Fruit fly (Drosophila melanogaster): ENCODE results near the gene Adhr.

Gene Adhr

dm6 chr2L:14588615-14589247, 26.6 kb upstream of the Adhr start:
- TF ChIP-seq CTCF (optimal IDR thresholded peaks at IDR 0.05) (peak; percentile 94 to 96), CG8478 (optimal IDR thresholded peaks at IDR 0.05) (no peak)

dm6 chr2L:14598357-14599057, 16.8 kb upstream of the Adhr start:
- no peak for TF ChIP-seq CG8478 (optimal IDR thresholded peaks at IDR 0.05)
- no peak for TF ChIP-seq CTCF (optimal IDR thresholded peaks at IDR 0.05)

- TF ChIP-seq CG8478 (optimal IDR thresholded peaks at IDR 0.05): no peak
- no peak for TF ChIP-seq CTCF (optimal IDR thresholded peaks at IDR 0.05)
Observed at dm6 chr2L:14599058-14599789, 16.1 kb upstream of the Adhr start.

- TF ChIP-seq CTCF (optimal IDR thresholded peaks at IDR 0.05): no peak
- no peak for TF ChIP-seq CG8478 (optimal IDR thresholded peaks at IDR 0.05)
Observed at dm6 chr2L:14606112-14606511, 9.2 kb upstream of the Adhr start.

dm6 chr2L:14611358-14612037, 3.9 kb upstream of the Adhr start:
- TF ChIP-seq CTCF (optimal IDR thresholded peaks at IDR 0.05) (no peak), CG8478 (optimal IDR thresholded peaks at IDR 0.05) (no peak)

dm6 chr2L:14612998-14613955, 2.1 kb upstream of the Adhr start:
- TF ChIP-seq CG8478 (optimal IDR thresholded peaks at IDR 0.05) (no peak), CTCF (optimal IDR thresholded peaks at IDR 0.05) (no peak)

- TF ChIP-seq CTCF (optimal IDR thresholded peaks at IDR 0.05): no peak
- no peak for TF ChIP-seq CG8478 (optimal IDR thresholded peaks at IDR 0.05)
Observed at dm6 chr2L:14614444-14614843, 908 bp upstream of the Adhr start.

- TF ChIP-seq CG8478 (optimal IDR thresholded peaks at IDR 0.05) (no peak), CTCF (optimal IDR thresholded peaks at IDR 0.05) (no peak)
Observed at dm6 chr2L:14615749-14616348, 497 bp downstream of the Adhr start.

- TF ChIP-seq CG8478 (optimal IDR thresholded peaks at IDR 0.05): no peak
- TF ChIP-seq CTCF (optimal IDR thresholded peaks at IDR 0.05): no peak
Observed at dm6 chr2L:14619602-14620001, 4.2 kb downstream of the Adhr start.

dm6 chr2L:14622182-14622581, 6.8 kb downstream of the Adhr start:
- TF ChIP-seq CG8478 (optimal IDR thresholded peaks at IDR 0.05): no peak
- TF ChIP-seq CTCF (optimal IDR thresholded peaks at IDR 0.05): no peak

dm6 chr2L:14623854-14624253, 8.5 kb downstream of the Adhr start:
- TF ChIP-seq CG8478 (optimal IDR thresholded peaks at IDR 0.05): no peak
- TF ChIP-seq CTCF (optimal IDR thresholded peaks at IDR 0.05): no peak

dm6 chr2L:14624614-14625013, 9.3 kb downstream of the Adhr start:
- TF ChIP-seq CTCF (optimal IDR thresholded peaks at IDR 0.05) (no peak), CG8478 (optimal IDR thresholded peaks at IDR 0.05) (no peak)

- no peak for TF ChIP-seq CTCF (optimal IDR thresholded peaks at IDR 0.05)
- no peak for TF ChIP-seq CG8478 (optimal IDR thresholded peaks at IDR 0.05)
Observed at dm6 chr2L:14627129-14627528, 11.8 kb downstream of the Adhr start.

- TF ChIP-seq CG8478 (optimal IDR thresholded peaks at IDR 0.05) (no peak), CTCF (optimal IDR thresholded peaks at IDR 0.05) (no peak)
Observed at dm6 chr2L:14628766-14629165, 13.4 kb downstream of the Adhr start.

Data from S2 (cell line).